Fruit fly (Drosophila melanogaster) whole organism, embryonic: ENCODE measurements around the gene SCCRO.
A peak's percentile ranks its signal among the peaks of the same experiment; 100 is the strongest.

ENCODE experiments used
- CG1024 ChIP-seq: fragments of 200-800 bp; sonication (Bioruptor generic); IDR thresholded peaks from 2 replicates; pipeline ENCODE4 v1.3.6; 2022; ENCODE audit warnings: missing biosample characterization, missing genetic modification characterization
- CG10366 ChIP-seq: fragments of 200-800 bp; sonication (Bioruptor generic); IDR thresholded peaks from 2 replicates; pipeline ENCODE4 v1.3.6; 2022; ENCODE audit warnings: missing biosample characterization, missing genetic modification characterization
- CG10959 ChIP-seq: fragments of 200-800 bp; sonication (Bioruptor generic); IDR thresholded peaks from 2 replicates; pipeline ENCODE4 v1.3.6; 2022; ENCODE audit warnings: missing biosample characterization, missing genetic modification characterization
- CG12071 ChIP-seq: fragments of 200-800 bp; sonication (Bioruptor generic); optimal IDR thresholded peaks from 3 replicates; lab custom pipeline; 2018; ENCODE audit warnings: missing biosample characterization, mild to moderate bottlenecking, missing genetic modification characterization
- CG12744 ChIP-seq: fragments of 200-800 bp; sonication (Bioruptor generic); optimal IDR thresholded peaks from 2 replicates; lab custom pipeline; 2016; ENCODE audit warnings: missing biosample characterization, missing genetic modification characterization
- CG13424 ChIP-seq: fragments of 200-800 bp; sonication (Bioruptor generic); optimal IDR thresholded peaks from 2 replicates; lab custom pipeline; 2019; ENCODE audit warnings: missing biosample characterization, mild to moderate bottlenecking, missing genetic modification characterization, moderate library complexity
- CG15269 ChIP-seq: fragments of 200-800 bp; sonication (Bioruptor generic); optimal IDR thresholded peaks from 2 replicates; lab custom pipeline; 2018; ENCODE audit warnings: missing biosample characterization, mild to moderate bottlenecking, missing genetic modification characterization, moderate library complexity
- CG15514 ChIP-seq: fragments of 200-800 bp; sonication (Bioruptor generic); optimal IDR thresholded peaks from 3 replicates; lab custom pipeline; 2017; ENCODE audit warnings: missing biosample characterization, missing genetic modification characterization, mild to moderate bottlenecking, moderate library complexity, missing genetic modification reagents
- CG15601 ChIP-seq: fragments of 200-800 bp; sonication (Bioruptor generic); optimal IDR thresholded peaks from 3 replicates; lab custom pipeline; 2019; ENCODE audit warnings: missing biosample characterization, mild to moderate bottlenecking, missing genetic modification characterization, moderate library complexity
- CG16813 ChIP-seq: fragments of 200-800 bp; sonication (Bioruptor generic); IDR thresholded peaks from 3 replicates; pipeline ENCODE4 v1.3.6; 2022; ENCODE audit warnings: missing biosample characterization, missing genetic modification characterization; ENCODE audit not compliant: partially characterized antibody
- CG16863 ChIP-seq: fragments of 200-800 bp; sonication (Bioruptor generic); optimal IDR thresholded peaks from 3 replicates; lab custom pipeline; 2016; ENCODE audit warnings: missing biosample characterization, missing genetic modification characterization
- CG17359 ChIP-seq: fragments of 200-800 bp; sonication (Bioruptor generic); optimal IDR thresholded peaks from 3 replicates; lab custom pipeline; 2018; ENCODE audit warnings: missing biosample characterization, mild to moderate bottlenecking, missing genetic modification characterization, moderate library complexity
- CG2129 ChIP-seq: fragments of 200-800 bp; sonication (Bioruptor generic); IDR thresholded peaks from 2 replicates; pipeline ENCODE4 v1.3.6; 2022; ENCODE audit warnings: missing biosample characterization, missing genetic modification characterization; ENCODE audit not compliant: partially characterized antibody
- CG3163 ChIP-seq: fragments of 200-800 bp; sonication (Bioruptor generic); optimal IDR thresholded peaks from 3 replicates; lab custom pipeline; 2016; ENCODE audit warnings: missing biosample characterization, missing genetic modification characterization
- CG32772 ChIP-seq: fragments of 200-800 bp; sonication (Bioruptor generic); IDR thresholded peaks from 2 replicates; pipeline ENCODE4 v1.3.6; 2022; ENCODE audit warnings: missing biosample characterization, missing genetic modification characterization
- CG6654 ChIP-seq: fragments of 200-800 bp; sonication (Bioruptor generic); optimal IDR thresholded peaks from 2 replicates; lab custom pipeline; 2017; ENCODE audit warnings: missing biosample characterization, mild to moderate bottlenecking, missing genetic modification characterization
- CG7271 ChIP-seq: fragments of 200-800 bp; sonication (Bioruptor generic); optimal IDR thresholded peaks from 2 replicates; lab custom pipeline; 2018; ENCODE audit warnings: missing biosample characterization, mild to moderate bottlenecking, missing genetic modification characterization, moderate library complexity
- CG7987 ChIP-seq: fragments of 200-800 bp; sonication (Bioruptor generic); optimal IDR thresholded peaks from 2 replicates; lab custom pipeline; 2018; ENCODE audit warnings: missing biosample characterization, mild to moderate bottlenecking, missing genetic modification characterization, moderate library complexity
- CG8478 ChIP-seq: fragments of >200 bp; optimal IDR thresholded peaks from 2 replicates; lab custom pipeline; 2018
- Dbx ChIP-seq: fragments of 200-800 bp; sonication (Bioruptor generic); IDR thresholded peaks from 3 replicates; pipeline ENCODE4 v1.3.6; 2022; ENCODE audit warnings: missing biosample characterization, missing genetic modification characterization
- Dip2 ChIP-seq: fragments of 200-800 bp; sonication (Bioruptor generic); IDR thresholded peaks from 2 replicates; pipeline ENCODE4 v1.3.6; 2022; ENCODE audit warnings: missing biosample characterization, missing genetic modification characterization
- Dll ChIP-seq: fragments of 200-800 bp; sonication (Bioruptor generic); IDR thresholded peaks from 4 replicates; pipeline ENCODE4 v1.3.6; 2022; ENCODE audit warnings: missing biosample characterization, missing genetic modification characterization; ENCODE audit not compliant: partially characterized antibody
- Dp ChIP-seq: fragments of 200-800 bp; sonication (Bioruptor generic); optimal IDR thresholded peaks from 2 replicates; lab custom pipeline; 2018; ENCODE audit warnings: missing biosample characterization, mild to moderate bottlenecking, missing genetic modification characterization, moderate library complexity
- Dref ChIP-seq: fragments of 200-800 bp; sonication (Bioruptor generic); IDR thresholded peaks from 2 replicates; pipeline ENCODE4 v1.3.6; 2022; ENCODE audit warnings: missing biosample characterization, missing genetic modification characterization
- Fer1 ChIP-seq: fragments of 200-800 bp; sonication (Bioruptor generic); optimal IDR thresholded peaks from 2 replicates; lab custom pipeline; 2017; ENCODE audit warnings: missing biosample characterization, mild to moderate bottlenecking, missing genetic modification characterization
- Gug ChIP-seq: fragments of 200-800 bp; sonication (Bioruptor generic); IDR thresholded peaks from 4 replicates; pipeline ENCODE4 v1.3.6; 2022; ENCODE audit warnings: missing biosample characterization, missing genetic modification characterization
- Lpt ChIP-seq: fragments of >200 bp; optimal IDR thresholded peaks from 2 replicates; lab custom pipeline; 2018; ENCODE audit warnings: missing biosample characterization, missing genetic modification characterization
- Mad ChIP-seq: fragments of 200-800 bp; sonication (Bioruptor generic); optimal IDR thresholded peaks from 2 replicates; lab custom pipeline; 2016; ENCODE audit warnings: missing biosample characterization, missing genetic modification characterization
- Ravus ChIP-seq: fragments of 200-800 bp; sonication (Bioruptor generic); IDR thresholded peaks from 2 replicates; pipeline ENCODE4 v1.3.6; 2022; ENCODE audit warnings: missing biosample characterization, missing genetic modification characterization
- Ssrp ChIP-seq: fragments of 200-800 bp; sonication (Bioruptor generic); optimal IDR thresholded peaks from 2 replicates; lab custom pipeline; 2018; ENCODE audit warnings: missing biosample characterization, mild to moderate bottlenecking, missing genetic modification characterization, moderate library complexity
- Usf ChIP-seq: fragments of 200-800 bp; sonication (Bioruptor generic); optimal IDR thresholded peaks from 2 replicates; lab custom pipeline; 2017; ENCODE audit warnings: missing genotype, missing biosample characterization, missing genetic modification characterization
- br ChIP-seq: fragments of >200 bp; optimal IDR thresholded peaks from 2 replicates; lab custom pipeline; 2017
- crp ChIP-seq, 2 experiments: fragments of 200-800 bp; sonication (Bioruptor generic); optimal IDR thresholded peaks; 2 replicates in 1 of 2; 3 replicates in 1 of 2; lab custom pipeline; 2017; ENCODE audit warnings: missing biosample characterization in 2 of 2, missing genetic modification characterization in 2 of 2, mild to moderate bottlenecking in 1 of 2, moderate library complexity in 1 of 2
- emc ChIP-seq: fragments of 200-800 bp; sonication (Bioruptor generic); optimal IDR thresholded peaks from 2 replicates; lab custom pipeline; 2016; ENCODE audit warnings: missing biosample characterization, missing genetic modification characterization
- ems ChIP-seq: fragments of 200-800 bp; sonication (Bioruptor generic); optimal IDR thresholded peaks from 3 replicates; lab custom pipeline; 2016; ENCODE audit warnings: missing biosample characterization, missing genetic modification characterization
- fd3F ChIP-seq: fragments of 200-800 bp; sonication (Bioruptor generic); optimal IDR thresholded peaks from 2 replicates; lab custom pipeline; 2018; ENCODE audit warnings: missing biosample characterization, mild to moderate bottlenecking, missing genetic modification characterization, moderate library complexity
- hkb ChIP-seq, 2 experiments: fragments of 200-800 bp in 1 of 2; fragments of >200 bp in 1 of 2; sonication (Bioruptor generic) in 1 of 2; IDR thresholded peaks in 1 of 2; optimal IDR thresholded peaks in 1 of 2; 2 replicates each; pipeline versions ENCODE4 v1.3.6 to Lab custom; 2017 to 2022; ENCODE audit warnings: missing biosample characterization in 1 of 2, missing genetic modification characterization in 1 of 2
- knrl ChIP-seq: fragments of 200-800 bp; sonication (Bioruptor generic); IDR thresholded peaks from 3 replicates; pipeline ENCODE4 v1.3.6; 2022; ENCODE audit warnings: missing biosample characterization, missing genetic modification characterization; ENCODE audit not compliant: partially characterized antibody
- lbe ChIP-seq: fragments of 200-800 bp; sonication (Bioruptor generic); optimal IDR thresholded peaks from 2 replicates; lab custom pipeline; 2016; ENCODE audit warnings: missing biosample characterization, mild to moderate bottlenecking, missing genetic modification characterization
- oc ChIP-seq: fragments of 200-800 bp; sonication (Bioruptor generic); optimal IDR thresholded peaks from 2 replicates; lab custom pipeline; 2018; ENCODE audit warnings: missing biosample characterization, mild to moderate bottlenecking, missing genetic modification characterization, moderate library complexity
- otp ChIP-seq: fragments of 200-800 bp; sonication (Bioruptor generic); IDR thresholded peaks from 3 replicates; pipeline ENCODE4, ENCODE4 v1.3.6; 2022; ENCODE audit warnings: missing biosample characterization, missing genetic modification characterization
- pnt ChIP-seq: fragments of 200-800 bp; sonication (Bioruptor generic); optimal IDR thresholded peaks from 3 replicates; lab custom pipeline; 2016; ENCODE audit warnings: missing biosample characterization, missing genetic modification characterization
- sens-2 ChIP-seq: fragments of 200-800 bp; sonication (Bioruptor generic); IDR thresholded peaks from 2 replicates; pipeline ENCODE4 v1.3.6; 2022; ENCODE audit warnings: missing biosample characterization, missing genetic modification characterization
- seq ChIP-seq: fragments of 200-800 bp; sonication (Bioruptor generic); IDR thresholded peaks from 2 replicates; pipeline ENCODE4 v1.3.6; 2022; ENCODE audit warnings: missing biosample characterization, missing genetic modification characterization
- slbo ChIP-seq: fragments of 200-800 bp; sonication (Bioruptor generic); IDR thresholded peaks from 2 replicates; pipeline ENCODE4 v1.3.6; 2022; ENCODE audit warnings: missing biosample characterization, missing genetic modification characterization
- twi ChIP-seq: fragments of 200-800 bp; optimal IDR thresholded peaks from 2 replicates; lab custom pipeline; 2019; ENCODE audit warnings: missing biosample characterization, mild to moderate bottlenecking, missing genetic modification characterization, moderate library complexity
- zen ChIP-seq: fragments of 200-800 bp; sonication (Bioruptor generic); optimal IDR thresholded peaks from 3 replicates; lab custom pipeline; 2018; ENCODE audit warnings: missing biosample characterization, mild to moderate bottlenecking, missing genetic modification characterization, moderate library complexity
- zen2 ChIP-seq: fragments of 200-800 bp; sonication (Bioruptor generic); IDR thresholded peaks from 3 replicates; pipeline ENCODE4 v1.3.6; 2022; ENCODE audit warnings: missing biosample characterization, missing genetic modification characterization; ENCODE audit not compliant: partially characterized antibody

SCCRO gene

dm6 chr3L:15587445-15588381 is 24.5 kb downstream of the SCCRO start, which contains the start of gene CG7656 (continued):
- no peak for TF ChIP-seq CG2129
- TF ChIP-seq Dll (GFP tag; lab: Robert Waterston, UW), result 0 out of 4 replicates have a peak, but pooled peaks have one; percentile 17
- no peak for TF ChIP-seq zen2 (GFP tag; lab: Robert Waterston, UW)
- peak; percentile 60 for TF ChIP-seq CG10366 (GFP tag; lab: Robert Waterston, UW)
- TF ChIP-seq CG16813 (GFP tag; lab: Robert Waterston, UW), result no peak
- TF ChIP-seq knrl (GFP tag; lab: Robert Waterston, UW), result no peak
- TF ChIP-seq zen (tag; lab: Kevin White, UChicago), result peak; percentile 37
- TF ChIP-seq Lpt (GFP tag; lab: Kevin White, UChicago), result no peak
- TF ChIP-seq hkb (optimal IDR thresholded peaks at IDR 0.05; lab: Kevin White, UChicago), result no peak
- TF ChIP-seq hkb (GFP tag; IDR thresholded peaks at IDR 0.05; lab: Robert Waterston, UW), result peak; percentile 75
- TF ChIP-seq CG12744 (GFP tag; lab: Kevin White, UChicago), result peak; percentile 58
- no peak for TF ChIP-seq Fer1 (GFP tag; lab: Kevin White, UChicago)
- no peak for TF ChIP-seq sens-2 (GFP tag; lab: Robert Waterston, UW)
- peak; percentile 80 for TF ChIP-seq pnt (GFP tag; lab: Kevin White, UChicago)
- peak; percentile 39 for TF ChIP-seq CG17359 (tag; lab: Kevin White, UChicago)
- TF ChIP-seq slbo (GFP tag; lab: Robert Waterston, UW), result peak; percentile 82
- TF ChIP-seq CG1024, result peak; percentile 58
- peak; percentile 78 for TF ChIP-seq otp
- TF ChIP-seq Dbx (GFP tag; lab: Robert Waterston, UW), result peak; percentile 64; the same call in 2 of the 3 replicates
- peak; percentile 47 for TF ChIP-seq emc (GFP tag; lab: Kevin White, UChicago)
- TF ChIP-seq seq (GFP tag; lab: Robert Waterston, UW), result peak; percentile 53; the same call in 1 of the 2 replicates
- peak; percentile 50 for TF ChIP-seq CG7987 (GFP tag; lab: Kevin White, UChicago)
- TF ChIP-seq Dref, result no peak
- TF ChIP-seq Ssrp, result no peak
- TF ChIP-seq CG7271, result no peak
- TF ChIP-seq CG13424 (tag; lab: Kevin White, UChicago), result peak; percentile 35
- peak in 1 of 2 experiments; percentile 29 for TF ChIP-seq crp (GFP tag; optimal IDR thresholded peaks at IDR 0.05; lab: Kevin White, UChicago)
- TF ChIP-seq oc (tag; lab: Kevin White, UChicago), result no peak
- peak; percentile 36 for TF ChIP-seq CG12071 (GFP tag; lab: Kevin White, UChicago)
- TF ChIP-seq CG16863 (GFP tag; lab: Kevin White, UChicago), result peak; percentile 68
- TF ChIP-seq Usf, result no peak
- TF ChIP-seq, all 482 proteins: peak for 291

dm6 chr3L:15588514-15589138 is 25.4 kb downstream of the SCCRO start, which contains the start of gene RhoGAP71E:
Gene RhoGAP71E, plus strand, starts transcription at chr3L:15588860.
- TF ChIP-seq Dip2 (GFP tag; lab: Robert Waterston, UW), result no peak
- no peak for TF ChIP-seq Gug
- peak; percentile 62 for TF ChIP-seq CG15514 (GFP tag; lab: Kevin White, UChicago)
- TF ChIP-seq CG3163 (GFP tag; lab: Kevin White, UChicago), result peak; percentile 38
- TF ChIP-seq Ravus (GFP tag; lab: Robert Waterston, UW), result no peak
- no peak for TF ChIP-seq br
- TF ChIP-seq CG15601 (tag; lab: Kevin White, UChicago), result no peak
- no peak for TF ChIP-seq Mad (GFP tag; lab: Kevin White, UChicago)
- TF ChIP-seq Dp (GFP tag; lab: Kevin White, UChicago), result peak; percentile 11
- no peak for TF ChIP-seq CG6654 (GFP tag; lab: Kevin White, UChicago)
- TF ChIP-seq fd3F (GFP tag; lab: Kevin White, UChicago), result no peak
- no peak for TF ChIP-seq CG8478 (lab: Kevin White, UChicago)
- peak; percentile 34 for TF ChIP-seq CG15269 (tag; lab: Kevin White, UChicago)
- TF ChIP-seq ems (GFP tag; lab: Kevin White, UChicago), result no peak
- no peak for TF ChIP-seq CG10959
- no peak for TF ChIP-seq lbe (GFP tag; lab: Kevin White, UChicago)
- peak; percentile 58 for TF ChIP-seq CG32772
- TF ChIP-seq twi, result no peak
